Worm (Caenorhabditis elegans): Measurements from ENCODE around the gene F08D12.3.

- TF ChIP-seq sptf-2 (GFP tag; optimal IDR thresholded peaks at IDR 0.05): no peak
- no peak for TF ChIP-seq aptf-2 (GFP tag; conservative IDR thresholded peaks at IDR 0.05)
- no peak for TF ChIP-seq hmg-1.2 (GFP tag; IDR thresholded peaks at IDR 0.05)
- no peak for TF ChIP-seq madf-8 (GFP tag; conservative IDR thresholded peaks at IDR 0.05)
- no peak for TF ChIP-seq nfyb-1 (GFP tag; IDR thresholded peaks at IDR 0.05)
- no peak for TF ChIP-seq ama-1 (optimal IDR thresholded peaks at IDR 0.05)
- TF ChIP-seq ama-1 (GFP tag; optimal IDR thresholded peaks at IDR 0.05): no peak
- no peak for TF ChIP-seq C17E4.6 (GFP tag; IDR thresholded peaks at IDR 0.05)
- no peak for TF ChIP-seq F37B4.10 (GFP tag; IDR thresholded peaks at IDR 0.05)
- no peak for TF ChIP-seq Y53G8AR.9 (GFP tag; conservative IDR thresholded peaks at IDR 0.05)
- TF ChIP-seq atf-7 (tag; optimal IDR thresholded peaks at IDR 0.05): no peak
- TF ChIP-seq attf-5 (GFP tag; optimal IDR thresholded peaks at IDR 0.05): no peak
- TF ChIP-seq hmg-20 (GFP tag; IDR thresholded peaks at IDR 0.05): no peak
- TF ChIP-seq B0035.1 (tag; optimal IDR thresholded peaks at IDR 0.05): no peak
These were observed 23.0 kb upstream of the F08D12.3 start for ce11 chrII:2756351-2756750.

Measured in whole organism, young adult.